Fruit fly (Drosophila melanogaster) whole organism, pupa: ENCODE measurements around the gene sun.

ENCODE experiments used
- CG15710 ChIP-seq: fragments of 200-800 bp; sonication (Bioruptor generic); optimal IDR thresholded peaks from 2 replicates; lab custom pipeline; 2018; ENCODE audit warnings: missing biosample characterization, mild to moderate bottlenecking, missing genetic modification characterization, moderate library complexity
- CG8159 ChIP-seq: fragments of 200-800 bp; sonication (Bioruptor generic); optimal IDR thresholded peaks from 3 replicates; lab custom pipeline; 2018; ENCODE audit warnings: missing biosample characterization, mild to moderate bottlenecking, missing genetic modification characterization, moderate library complexity
- CG9948 ChIP-seq: fragments of 200-800 bp; sonication (Bioruptor generic); optimal IDR thresholded peaks from 2 replicates; lab custom pipeline; 2018; ENCODE audit warnings: missing biosample characterization, mild to moderate bottlenecking, missing genetic modification characterization, moderate library complexity

dm6 chrX:15822363-15822762, 26.7 kb downstream of the sun start:
- no peak for TF ChIP-seq CG8159 (tag; lab: Kevin White, UChicago)
- no peak for TF ChIP-seq CG15710 (tag; lab: Kevin White, UChicago)
- no peak for TF ChIP-seq CG9948 (tag; lab: Kevin White, UChicago)
